Worm (Caenorhabditis elegans): ENCODE data around the gene col-43.

DNA sequence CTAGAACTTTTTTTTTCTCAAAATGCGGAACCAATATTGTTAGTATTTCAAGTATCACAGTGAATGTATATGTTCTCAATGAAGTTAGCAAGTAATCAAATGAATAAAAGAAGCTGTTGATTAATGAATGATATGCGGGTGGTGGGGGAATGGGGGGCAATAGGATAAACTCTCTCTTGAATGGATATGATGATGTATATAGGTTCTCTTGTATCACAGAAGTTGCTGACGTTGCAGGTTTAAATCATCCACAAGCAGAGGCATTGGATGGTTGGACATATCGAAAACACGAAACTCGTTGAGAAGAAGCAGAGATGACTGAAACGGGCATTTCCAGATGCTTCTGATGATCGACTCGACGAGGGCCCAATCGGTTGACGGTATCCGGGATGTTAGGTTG lies 11.1 kb downstream of the col-43 start:
- TF ChIP-seq tbp1 (GFP tag; optimal IDR thresholded peaks at IDR 0.05) = no peak
- TF ChIP-seq F57C9.4 (tag; optimal IDR thresholded peaks at IDR 0.05) = no peak
- TF ChIP-seq nhr-27 (tag; optimal IDR thresholded peaks at IDR 0.05) = no peak
